Fruit fly (Drosophila melanogaster) whole organism: ENCODE measurements around the gene Trs20.

Experiments
- Dll ChIP-seq: fragments of >200 bp; optimal IDR thresholded peaks from 2 replicates; lab custom pipeline; 2017
- pan ChIP-seq: fragments of >200 bp; optimal IDR thresholded peaks from 2 replicates; lab custom pipeline; 2017
- psq ChIP-seq: fragments of >200 bp; optimal IDR thresholded peaks from 2 replicates; lab custom pipeline; 2017

DNA sequence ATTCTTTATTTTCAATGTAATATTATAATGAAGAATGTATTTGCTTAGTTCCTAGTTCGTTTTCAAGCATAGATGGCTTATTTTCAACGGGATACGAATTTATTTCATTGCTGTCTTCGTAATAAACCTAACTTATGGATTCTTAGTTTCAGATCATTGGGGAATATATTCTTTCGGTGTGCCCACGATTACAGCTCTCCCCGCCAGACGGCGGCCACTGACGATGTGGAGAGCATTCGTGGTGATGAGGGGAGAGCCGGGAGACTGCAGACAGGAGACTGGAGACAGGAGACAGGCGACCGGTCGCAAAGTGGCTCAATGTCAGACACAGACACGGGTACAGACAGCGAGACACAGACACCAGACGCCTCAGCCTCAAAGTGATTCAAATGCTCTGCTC, 45.9 kb upstream of the Trs20 start:
- TF ChIP-seq psq (lab: Kevin White, UChicago) = no peak
- TF ChIP-seq Dll (lab: Kevin White, UChicago) = no peak
- TF ChIP-seq pan (lab: Kevin White, UChicago) = no peak
